Fruit fly (Drosophila melanogaster): ENCODE data around the gene Eaf6.

Gene Eaf6

DNA sequence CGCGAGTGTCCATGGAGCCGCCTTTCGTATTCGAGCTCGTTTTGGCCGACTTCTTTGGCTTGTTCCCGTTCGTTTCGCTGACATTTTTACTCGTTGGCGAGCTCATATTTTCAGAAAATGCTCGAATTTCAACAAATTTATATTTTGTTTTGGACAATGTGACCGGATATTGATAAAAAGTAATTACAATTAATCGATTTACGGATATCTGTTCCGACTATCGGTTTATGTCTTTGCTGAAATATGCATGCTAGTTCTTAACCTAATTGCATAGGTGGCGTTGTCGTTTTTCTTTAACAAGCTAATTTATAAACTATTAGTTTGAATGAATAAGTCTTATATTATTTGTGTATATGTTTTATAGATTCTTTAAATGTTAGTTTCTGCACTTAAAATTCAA, at the start of gene Eaf6:
Gene Eaf6 (minus strand): TSS at position 173 of the 400 bp plus-strand sequence.
- no peak for TF ChIP-seq CG17801 (GFP tag; optimal IDR thresholded peaks at IDR 0.05; ENCODE audit: partially characterized antibody)

DNA sequence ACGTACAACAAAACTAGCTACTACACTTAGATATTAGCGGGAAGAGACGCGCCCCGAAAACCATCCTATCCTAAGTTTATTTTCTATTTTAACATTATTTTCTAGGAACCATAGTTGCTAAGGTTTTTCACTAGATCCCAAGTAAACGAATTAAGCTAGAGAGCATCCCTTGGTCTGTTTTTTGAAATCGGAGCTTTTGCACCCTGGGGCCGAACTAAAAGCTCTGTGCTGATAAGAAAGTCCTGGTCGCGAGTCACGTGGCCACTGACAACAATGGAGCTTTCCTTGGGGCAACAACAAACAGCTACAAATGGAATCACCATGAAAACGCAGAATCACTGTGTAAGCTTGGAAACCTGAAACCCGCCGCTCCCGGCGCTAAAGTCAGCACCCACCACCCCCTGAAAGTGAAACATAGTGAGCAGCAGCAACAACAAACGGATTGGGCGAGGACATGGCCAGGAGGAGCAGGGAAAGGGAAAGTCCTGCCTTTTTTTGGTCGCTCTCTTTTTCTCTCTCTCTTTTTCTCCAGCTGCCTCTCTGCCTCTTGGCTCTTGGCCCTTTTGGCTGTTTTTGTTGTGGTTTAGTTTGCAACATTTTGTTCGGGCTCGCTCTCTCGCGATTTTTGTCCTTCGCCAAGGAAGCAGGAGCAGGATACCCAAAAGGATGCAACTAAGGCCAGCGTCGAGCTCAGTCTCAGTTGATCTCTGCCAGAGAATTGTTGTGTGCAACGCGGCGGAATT, 49.3 kb upstream of the Eaf6 start, which contains the start of gene sif:
Gene sif (plus strand): TSS at position 693 of the 743 bp plus-strand sequence.
- no peak for TF ChIP-seq CG17801 (GFP tag; optimal IDR thresholded peaks at IDR 0.05; ENCODE audit: partially characterized antibody)

DNA sequence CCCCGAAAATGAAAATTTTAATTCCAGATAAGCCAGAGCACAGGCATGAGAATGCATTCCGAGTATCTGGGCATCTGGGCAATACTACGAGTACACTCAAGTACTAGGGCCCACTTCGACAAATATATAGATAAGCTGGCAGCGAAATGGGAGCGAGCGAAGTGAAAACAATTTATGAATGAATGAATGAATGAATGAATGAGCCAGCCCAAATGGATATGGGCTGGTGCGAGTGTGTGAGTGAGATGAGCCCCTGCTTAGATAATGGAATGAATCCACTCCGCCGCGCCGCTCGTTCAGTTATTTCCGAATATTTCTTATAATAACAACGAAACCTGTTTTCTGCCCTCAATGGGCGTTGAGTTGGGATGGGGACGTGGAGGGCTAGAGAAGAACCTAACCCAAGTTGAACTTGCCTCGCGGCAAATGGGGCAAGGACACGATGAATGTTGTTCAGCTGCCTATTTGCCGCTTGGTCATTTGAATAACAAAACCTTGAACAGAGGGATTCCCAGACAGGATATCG, 47.7 kb upstream of the Eaf6 start:
- no peak for TF ChIP-seq CG17801 (GFP tag; optimal IDR thresholded peaks at IDR 0.05; ENCODE audit: partially characterized antibody)

DNA sequence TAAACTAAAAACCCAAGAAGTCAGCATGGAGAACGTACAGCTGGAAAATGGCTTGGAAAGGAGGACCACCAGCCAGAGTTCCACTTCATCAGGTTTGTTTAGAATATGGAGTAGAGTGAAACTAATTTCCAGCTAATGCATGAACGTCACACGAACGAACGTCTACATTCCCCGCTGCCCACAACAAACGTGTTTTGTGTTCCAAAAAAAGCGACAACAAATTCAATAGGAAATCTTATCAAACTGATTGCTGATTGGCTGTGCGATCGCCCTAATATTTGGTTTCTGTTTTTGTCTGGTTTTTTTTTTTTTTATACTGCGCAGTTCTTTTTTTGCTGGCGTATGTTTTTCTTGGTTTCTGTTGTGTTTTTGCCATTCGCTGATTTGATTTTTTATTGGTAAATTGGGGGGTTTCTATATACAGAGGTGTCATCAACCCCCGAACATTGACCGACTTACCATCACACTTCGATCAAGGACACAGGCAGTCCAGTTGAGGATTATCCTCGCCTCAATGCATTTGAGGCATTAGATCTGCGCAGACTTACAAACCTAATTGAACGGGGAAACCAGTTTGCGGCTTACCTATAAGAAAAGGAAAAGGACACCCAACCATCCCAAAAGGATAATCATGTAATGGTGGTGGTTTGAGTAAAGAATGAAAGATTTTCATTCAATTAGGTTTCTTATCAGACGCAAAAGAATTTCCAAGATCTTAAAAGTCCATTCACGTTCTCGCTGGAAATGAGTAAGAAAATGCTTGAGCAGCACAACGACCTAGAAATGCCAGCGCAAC, 47.1 kb upstream of the Eaf6 start:
- no peak for TF ChIP-seq CG17801 (GFP tag; optimal IDR thresholded peaks at IDR 0.05; ENCODE audit: partially characterized antibody)

DNA sequence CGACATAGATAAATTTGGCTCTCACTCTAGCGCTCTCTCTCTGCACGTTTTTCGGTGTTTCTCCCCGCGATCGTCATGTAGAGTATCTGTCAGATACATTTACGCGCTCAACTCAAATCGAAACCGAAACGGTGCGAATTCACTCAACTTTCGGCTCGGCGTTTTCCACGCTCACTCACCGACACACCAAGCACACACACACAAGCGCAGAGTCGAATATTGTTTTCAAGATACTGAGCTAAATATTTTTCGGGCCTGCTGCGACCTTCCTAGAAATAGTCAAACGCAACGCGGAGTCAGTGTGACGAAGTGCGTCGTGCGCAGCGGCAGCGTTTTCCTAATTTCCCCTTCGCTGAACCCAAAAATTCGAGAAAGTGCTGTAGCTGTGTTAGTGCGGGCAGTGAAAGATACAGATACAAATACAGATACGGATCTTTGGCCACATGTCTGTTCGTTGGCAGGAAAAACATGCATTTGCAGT, 46.3 kb upstream of the Eaf6 start, which contains the start of gene lin-28:
Gene lin-28 (plus strand): TSS at position 279 of the 481 bp plus-strand sequence.
- no peak for TF ChIP-seq CG17801 (GFP tag; optimal IDR thresholded peaks at IDR 0.05; ENCODE audit: partially characterized antibody)

DNA sequence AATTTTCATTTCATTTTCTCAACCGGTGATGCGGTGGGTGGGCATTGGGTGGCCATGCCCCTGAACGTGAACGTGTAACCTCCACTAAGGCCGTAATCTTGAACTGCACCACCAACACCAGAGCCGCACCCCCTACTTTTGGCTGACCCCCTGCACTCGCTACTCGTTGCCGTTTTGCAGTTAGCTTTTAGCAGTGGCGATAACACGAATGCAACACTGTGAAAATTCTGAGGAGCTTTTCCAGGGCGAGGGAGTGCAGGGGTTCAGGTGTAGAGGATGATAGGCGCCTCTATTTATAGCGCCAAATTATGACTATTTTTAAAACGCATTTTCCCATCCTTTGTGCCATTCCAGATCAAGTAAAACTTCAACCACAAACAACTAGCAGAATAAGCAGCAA, 35.6 kb upstream of the Eaf6 start:
- TF ChIP-seq CG17801 (GFP tag; optimal IDR thresholded peaks at IDR 0.05; ENCODE audit: partially characterized antibody), result no peak

DNA sequence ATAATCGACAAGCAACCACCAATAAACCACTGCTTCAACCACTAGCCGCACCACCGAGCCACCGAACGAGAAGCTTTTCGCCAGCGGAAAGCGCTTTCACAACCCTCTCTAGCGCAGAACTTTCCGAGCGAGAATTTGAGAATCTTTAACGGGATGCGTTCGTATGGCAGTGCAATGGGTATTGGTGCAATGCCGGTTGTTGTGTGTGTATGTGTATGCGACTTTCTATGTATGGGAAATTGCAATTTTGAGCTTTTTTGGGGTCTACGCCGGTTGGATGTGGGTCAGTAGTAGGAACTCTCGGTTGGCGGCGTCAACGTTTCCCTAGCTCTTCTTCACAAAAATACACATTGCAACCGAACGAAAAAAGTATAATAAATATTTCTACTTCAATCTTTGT, 34.7 kb upstream of the Eaf6 start:
- no peak for TF ChIP-seq CG17801 (GFP tag; optimal IDR thresholded peaks at IDR 0.05; ENCODE audit: partially characterized antibody)

DNA sequence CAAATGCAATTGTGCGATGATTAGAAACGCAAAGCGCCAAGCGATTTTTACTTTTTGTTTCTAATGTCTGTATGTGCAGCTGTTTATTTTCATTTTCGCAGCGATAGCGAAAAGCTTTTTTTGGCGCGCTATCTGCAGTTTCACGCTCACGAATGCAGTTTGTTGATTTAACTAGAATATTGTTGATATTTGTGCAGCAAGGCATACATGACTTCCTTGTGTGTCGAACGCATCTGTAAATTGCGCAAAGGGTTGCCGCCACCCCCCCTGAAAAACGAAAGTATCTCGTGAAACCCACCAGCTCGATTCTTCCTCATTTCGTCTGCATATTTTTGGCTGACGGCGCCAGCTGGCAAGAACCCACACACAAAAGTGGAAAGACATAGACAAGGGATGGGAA, 33.4 kb upstream of the Eaf6 start:
- TF ChIP-seq CG17801 (GFP tag; optimal IDR thresholded peaks at IDR 0.05; ENCODE audit: partially characterized antibody), result no peak

DNA sequence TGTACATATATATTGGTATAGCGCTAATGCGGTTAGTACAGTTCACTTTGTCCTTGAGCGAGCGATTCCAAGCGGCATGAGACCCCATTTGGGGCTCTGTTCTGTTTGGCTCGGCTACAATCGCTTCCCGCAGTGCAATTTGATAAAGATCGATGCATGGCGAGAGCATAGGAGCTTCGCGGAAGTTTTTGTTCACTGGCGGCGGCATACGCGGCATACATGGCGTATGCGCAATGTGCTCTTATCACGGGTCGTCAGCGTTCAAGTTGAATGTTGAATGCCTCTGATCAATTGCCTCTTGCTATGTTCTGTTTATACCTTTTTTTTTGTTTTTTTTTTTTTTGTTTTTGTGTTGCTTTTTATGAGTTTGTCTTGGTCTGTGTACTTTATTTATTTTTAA, 33.0 kb upstream of the Eaf6 start:
- no peak for TF ChIP-seq CG17801 (GFP tag; optimal IDR thresholded peaks at IDR 0.05; ENCODE audit: partially characterized antibody)

DNA sequence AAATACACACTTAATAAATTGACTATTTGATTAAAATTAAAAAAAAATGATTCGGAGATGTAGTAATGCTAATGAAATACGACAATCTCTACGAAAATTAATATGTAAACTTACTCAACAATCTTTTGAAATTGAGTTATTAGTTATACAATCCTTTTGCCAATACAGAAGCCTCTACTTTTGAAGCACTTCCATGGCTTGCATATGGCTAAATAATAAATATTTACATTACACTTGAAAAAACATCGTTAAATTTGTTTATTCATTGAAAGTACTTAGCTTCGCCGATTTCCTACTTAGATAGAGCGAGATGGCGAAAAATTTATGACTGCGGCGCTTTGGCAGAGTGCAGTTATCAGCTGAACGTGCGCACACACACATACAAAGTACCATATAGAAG, 32.6 kb upstream of the Eaf6 start:
- TF ChIP-seq CG17801 (GFP tag; optimal IDR thresholded peaks at IDR 0.05; ENCODE audit: partially characterized antibody), result no peak

DNA sequence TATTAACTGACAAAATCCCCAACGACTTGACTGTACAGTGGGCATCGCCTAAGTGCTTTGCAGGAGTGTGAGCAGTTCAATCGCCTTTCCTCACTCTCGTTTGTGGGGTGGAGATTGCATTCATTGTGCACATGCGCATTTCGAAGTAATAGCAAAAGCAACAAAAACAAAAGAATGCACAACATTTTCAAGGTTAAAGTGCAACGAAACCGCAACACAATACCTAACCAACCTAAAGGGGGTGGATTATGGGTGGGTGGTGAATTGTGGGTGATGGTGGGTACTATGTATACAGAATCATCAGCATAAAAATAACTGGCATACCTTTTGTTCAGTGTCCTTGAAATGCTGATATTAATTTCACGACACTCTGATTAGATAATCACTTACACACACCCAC, 31.4 kb upstream of the Eaf6 start:
- TF ChIP-seq CG17801 (GFP tag; optimal IDR thresholded peaks at IDR 0.05; ENCODE audit: partially characterized antibody), result no peak

DNA sequence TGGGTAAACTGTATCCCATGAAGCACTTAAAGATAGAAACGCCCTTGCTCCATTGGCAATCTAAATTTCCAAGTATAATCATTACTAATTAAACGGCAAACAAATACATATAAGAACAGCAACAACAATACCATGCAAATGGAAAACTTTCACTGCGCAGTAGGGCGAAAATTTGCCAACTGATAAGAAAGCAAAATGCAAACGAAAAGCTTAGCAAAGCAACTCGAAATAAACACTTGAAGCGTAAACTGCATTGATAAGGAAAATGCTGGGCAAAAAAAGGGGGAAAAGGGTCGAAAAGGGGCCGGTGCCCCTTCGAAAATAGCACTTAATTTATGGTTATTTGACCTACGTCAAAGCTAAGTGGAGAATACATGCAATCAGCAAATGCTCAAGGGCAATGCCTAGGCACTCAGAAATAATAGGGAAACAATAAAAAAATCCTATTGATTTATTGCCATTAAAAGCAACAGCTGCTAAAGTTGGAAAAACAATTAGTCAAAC, 30.5 kb upstream of the Eaf6 start:
- TF ChIP-seq CG17801 (GFP tag; optimal IDR thresholded peaks at IDR 0.05; ENCODE audit: partially characterized antibody), result no peak

DNA sequence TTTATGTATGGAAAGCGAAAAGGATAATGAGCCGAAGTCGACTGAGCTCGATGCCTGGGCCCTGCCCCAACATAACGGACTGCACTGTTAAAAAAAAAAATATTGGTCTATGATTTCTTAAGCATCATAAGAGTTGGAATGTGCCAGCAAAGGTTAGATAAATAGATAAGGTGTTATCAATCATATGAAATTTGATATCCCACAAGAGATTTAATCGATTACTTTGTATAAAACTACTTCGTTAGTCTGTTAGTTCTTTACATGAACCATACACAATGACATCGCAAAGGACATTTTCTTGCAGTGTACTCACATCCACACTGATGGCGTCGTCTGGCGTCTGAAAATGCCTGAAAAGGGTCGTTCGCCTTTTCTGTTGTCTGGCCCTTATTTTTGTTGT, 29.4 kb upstream of the Eaf6 start:
- no peak for TF ChIP-seq CG17801 (GFP tag; optimal IDR thresholded peaks at IDR 0.05; ENCODE audit: partially characterized antibody)

DNA sequence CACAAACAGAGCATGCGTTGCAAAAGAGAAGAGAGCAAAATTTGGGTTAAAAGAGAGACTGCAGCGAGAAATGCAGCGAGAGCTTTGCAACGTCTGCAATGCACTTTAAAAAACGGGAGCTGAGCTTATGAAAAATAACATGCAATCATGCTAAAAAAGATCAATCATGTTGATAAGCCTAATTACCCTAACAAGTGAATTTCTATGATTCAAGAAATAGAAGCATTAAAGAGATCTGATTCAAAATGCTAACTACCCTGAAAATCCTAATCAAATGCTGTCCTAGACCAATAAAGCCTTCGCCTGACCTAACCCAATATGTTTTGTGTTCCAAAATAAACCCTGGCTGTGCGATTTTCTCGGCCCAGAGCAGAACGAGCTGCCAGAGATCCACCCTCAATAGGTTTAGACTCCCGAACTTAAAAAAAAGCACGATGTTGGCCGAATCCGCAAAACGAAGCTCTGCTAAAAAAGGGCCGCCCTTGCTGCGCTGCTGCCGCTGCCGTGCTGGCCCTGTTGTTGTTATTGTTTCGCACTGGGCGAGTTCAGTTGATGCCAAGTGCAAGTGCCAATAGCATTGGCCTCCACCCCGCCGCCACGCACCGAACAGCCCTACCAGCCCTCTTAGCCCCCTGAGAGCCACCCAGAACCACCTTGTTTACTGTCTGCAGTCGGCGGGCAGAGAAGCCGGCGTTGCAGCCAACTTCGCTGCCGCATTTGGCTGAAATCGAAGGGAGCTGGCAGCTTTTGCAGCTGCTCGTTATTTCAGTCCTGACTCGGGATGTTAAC, 27.3 kb upstream of the Eaf6 start:
- no peak for TF ChIP-seq CG17801 (GFP tag; optimal IDR thresholded peaks at IDR 0.05; ENCODE audit: partially characterized antibody)

Measured in ovary, adult (tissue).